Fruit fly (Drosophila melanogaster): ENCODE data around the gene Gr66a.

The Gr66a gene

DNA sequence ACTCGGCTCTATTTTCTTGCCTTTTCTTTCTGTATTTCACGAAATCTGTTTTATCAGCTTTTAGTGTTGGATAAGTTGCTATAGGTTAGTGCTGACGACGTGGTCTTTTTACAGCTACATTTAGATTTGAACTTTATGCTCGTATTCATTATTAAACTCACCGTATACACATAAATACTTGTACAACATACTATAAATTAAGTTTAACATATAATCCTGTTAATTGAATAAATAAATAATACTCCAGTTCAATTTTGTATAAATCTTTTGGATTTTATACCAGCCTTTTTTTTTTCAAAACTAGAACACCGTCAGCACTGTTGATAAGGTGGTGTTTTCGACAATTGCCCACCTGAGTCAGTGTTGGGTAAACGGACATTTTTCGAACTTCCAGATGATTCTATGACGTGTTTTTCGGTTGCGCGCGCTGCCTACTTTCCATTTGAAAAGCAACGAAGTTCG is 2.1 kb upstream of the Gr66a start, which contains the start of gene BI-1 (continued):
- no peak for TF ChIP-seq bbx (GFP tag; IDR thresholded peaks at IDR 0.05; ENCODE audit: partially characterized antibody)
- peak; percentile 54; the same call in 1 of the 2 replicates for TF ChIP-seq lmd (GFP tag; IDR thresholded peaks at IDR 0.05)
- TF ChIP-seq Bteb2 (GFP tag; optimal IDR thresholded peaks at IDR 0.05) = no peak
- no peak for TF ChIP-seq ab (GFP tag; optimal IDR thresholded peaks at IDR 0.05)
- no peak for TF ChIP-seq CG31224 (GFP tag; IDR thresholded peaks at IDR 0.05)
- TF ChIP-seq D19A (tag; optimal IDR thresholded peaks at IDR 0.05) = no peak
- no peak for TF ChIP-seq sd (tag; optimal IDR thresholded peaks at IDR 0.05)
- TF ChIP-seq Taf1 (GFP tag; IDR thresholded peaks at IDR 0.05) = no peak
- TF ChIP-seq eve (GFP tag; optimal IDR thresholded peaks at IDR 0.05) = no peak
- peak; percentile 50 for TF ChIP-seq MBD-R2 (GFP tag; IDR thresholded peaks at IDR 0.05)
- TF ChIP-seq caup (GFP tag; optimal IDR thresholded peaks at IDR 0.05; ENCODE audit: severe bottlenecking) = peak; percentile 76
- peak; percentile 83 for TF ChIP-seq sob (GFP tag; IDR thresholded peaks at IDR 0.05)
- no peak for TF ChIP-seq Dll (GFP tag; IDR thresholded peaks at IDR 0.05; ENCODE audit: partially characterized antibody)
- TF ChIP-seq ewg (GFP tag; optimal IDR thresholded peaks at IDR 0.05) = peak; percentile 65
- TF ChIP-seq Poxn (GFP tag; IDR thresholded peaks at IDR 0.05) = no peak
- TF ChIP-seq CHES-1-like (GFP tag; optimal IDR thresholded peaks at IDR 0.05) = no peak
- TF ChIP-seq slou (GFP tag; optimal IDR thresholded peaks at IDR 0.05) = peak; percentile 51
- no peak for TF ChIP-seq inv (GFP tag; IDR thresholded peaks at IDR 0.05; ENCODE audit: partially characterized antibody)
- TF ChIP-seq Lhr (GFP tag; optimal IDR thresholded peaks at IDR 0.05) = peak; percentile 26
- 0 out of 2 replicates have a peak, but pooled peaks have one; percentile 10 for TF ChIP-seq amos (GFP tag; IDR thresholded peaks at IDR 0.05; ENCODE audit: partially characterized antibody)
- peak; percentile 43 for TF ChIP-seq CG32532 (GFP tag; IDR thresholded peaks at IDR 0.05)
- TF ChIP-seq Hsf (GFP tag; optimal IDR thresholded peaks at IDR 0.05) = peak; percentile 52
- no peak for TF ChIP-seq pros (GFP tag; optimal IDR thresholded peaks at IDR 0.05)
- no peak for TF ChIP-seq dimm (GFP tag; IDR thresholded peaks at IDR 0.05)
- no peak for TF ChIP-seq repo (GFP tag; optimal IDR thresholded peaks at IDR 0.05)
- peak; percentile 2 for TF ChIP-seq CG10431 (GFP tag; optimal IDR thresholded peaks at IDR 0.05)
- TF ChIP-seq CG6272 (GFP tag; IDR thresholded peaks at IDR 0.05) = 0 out of 2 replicates have a peak, but pooled peaks have one; percentile 16
- TF ChIP-seq psq (GFP tag; optimal IDR thresholded peaks at IDR 0.05) = no peak
- 0 out of 2 replicates have a peak, but pooled peaks have one; percentile 16 for TF ChIP-seq hbn (GFP tag; IDR thresholded peaks at IDR 0.05; ENCODE audit: partially characterized antibody)
- TF ChIP-seq CG2129 (GFP tag; IDR thresholded peaks at IDR 0.05; ENCODE audit: partially characterized antibody) = no peak
- no peak for TF ChIP-seq sna (GFP tag; IDR thresholded peaks at IDR 0.05; ENCODE audit: partially characterized antibody)
- TF ChIP-seq vvl (GFP tag; IDR thresholded peaks at IDR 0.05) = no peak
- TF ChIP-seq CG31388 (GFP tag; optimal IDR thresholded peaks at IDR 0.05) = no peak
- peak; percentile 28 for TF ChIP-seq ems (GFP tag; optimal IDR thresholded peaks at IDR 0.05)
- TF ChIP-seq CG9437 (GFP tag; optimal IDR thresholded peaks at IDR 0.05) = peak; percentile 65
- peak; percentile 66 for TF ChIP-seq Med (GFP tag)
- peak; percentile 43 for TF ChIP-seq CG1602 (GFP tag; optimal IDR thresholded peaks at IDR 0.05)
- TF ChIP-seq cg (GFP tag; optimal IDR thresholded peaks at IDR 0.05) = no peak
- TF ChIP-seq HLH54F (GFP tag; optimal IDR thresholded peaks at IDR 0.05) = peak; percentile 38
- no peak for TF ChIP-seq CG1832 (GFP tag; optimal IDR thresholded peaks at IDR 0.05)
- TF ChIP-seq Six4 (GFP tag; optimal IDR thresholded peaks at IDR 0.05) = no peak
- TF ChIP-seq CG12299 (tag; optimal IDR thresholded peaks at IDR 0.05) = peak; percentile 29
- peak; percentile 74 for TF ChIP-seq CG7839 (tag; optimal IDR thresholded peaks at IDR 0.05)
- TF ChIP-seq CG10147 (GFP tag; optimal IDR thresholded peaks at IDR 0.05) = peak; percentile 83
- peak; percentile 89 for TF ChIP-seq Xbp1 (GFP tag; optimal IDR thresholded peaks at IDR 0.05)
- peak; percentile 70 for TF ChIP-seq kah (GFP tag; optimal IDR thresholded peaks at IDR 0.05)
- no peak for TF ChIP-seq ro (GFP tag; IDR thresholded peaks at IDR 0.05)
- TF ChIP-seq pan (optimal IDR thresholded peaks at IDR 0.05) = no peak
- no peak for TF ChIP-seq pan (GFP tag; optimal IDR thresholded peaks at IDR 0.05 in 1 of 2, IDR thresholded peaks at IDR 0.05 in 1 of 2)
- TF ChIP-seq CG10959 (GFP tag; IDR thresholded peaks at IDR 0.05) = no peak
- TF ChIP-seq CG12659 (GFP tag; optimal IDR thresholded peaks at IDR 0.05) = peak; percentile 80
